Fruit fly (Drosophila melanogaster): ENCODE measurements at regions not wholly inside any gene's neighbourhood (a gene's known extent, or its start where the extent isn't known, plus 50 kb on each side); places are given as distances from the start of the nearest gene placed in this dataset.
"Not testable (repeated sequence)": the region's sequence is repeated elsewhere in the genome, so short reads cannot be mapped to it uniquely, and the experiment has no call there.

DNA sequence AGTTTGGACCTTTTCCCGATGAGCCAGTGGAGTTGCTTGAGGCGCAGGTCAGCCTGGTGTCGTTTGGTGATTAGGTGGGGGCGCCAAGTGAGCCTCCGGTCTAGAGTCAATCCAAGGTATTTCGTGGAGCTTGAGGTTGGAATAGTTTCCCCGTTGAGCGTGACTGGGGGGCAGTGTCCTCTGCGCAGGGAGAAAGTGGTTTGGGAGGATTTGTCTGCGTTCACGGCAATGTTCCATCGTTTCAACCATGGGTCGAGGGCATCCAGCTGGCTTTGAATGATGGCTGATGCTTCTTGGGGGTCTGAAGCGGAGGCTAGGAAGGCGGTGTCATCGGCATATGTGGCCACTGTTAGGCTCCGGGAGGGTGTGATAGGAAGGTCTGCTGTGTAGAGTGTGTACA lies 129.9 kb downstream of the eIF4B start:
- TF ChIP-seq pan (optimal IDR thresholded peaks at IDR 0.05); pan (GFP tag; optimal IDR thresholded peaks at IDR 0.05 in 1 of 2, IDR thresholded peaks at IDR 0.05 in 1 of 2); dmrt11E (tag; optimal IDR thresholded peaks at IDR 0.05); Xrp1 (GFP tag; IDR thresholded peaks at IDR 0.05); Nf-YC (tag; optimal IDR thresholded peaks at IDR 0.05); wdn (GFP tag; IDR thresholded peaks at IDR 0.05); Fer2 (tag; optimal IDR thresholded peaks at IDR 0.05); Pdp1 (GFP tag; optimal IDR thresholded peaks at IDR 0.05); CG33213 (GFP tag; optimal IDR thresholded peaks at IDR 0.05); CG13287 (GFP tag; IDR thresholded peaks at IDR 0.05; ENCODE audit: partially characterized antibody); CrebB (tag; optimal IDR thresholded peaks at IDR 0.05): not testable (repeated sequence)
- TF ChIP-seq HLH4C (GFP tag; IDR thresholded peaks at IDR 0.05; ENCODE audit: partially characterized antibody) (0 out of 3 replicates have a peak, but pooled peaks have one; percentile 21), slbo (GFP tag; IDR thresholded peaks at IDR 0.05) (0 out of 2 replicates have a peak, but pooled peaks have one; percentile 7), CG2889 (GFP tag; IDR thresholded peaks at IDR 0.05) (peak; percentile 52; the same call in 1 of the 3 replicates)

Measured in whole organism, embryonic.